Fruit fly (Drosophila melanogaster) whole organism: ENCODE data around the gene CG15473.

Source experiments
- CG8478 ChIP-seq: fragments of >200 bp; optimal IDR thresholded peaks from 2 replicates; lab custom pipeline; 2018; ENCODE audit warnings: inconsistent platforms
- pan ChIP-seq: fragments of >200 bp; optimal IDR thresholded peaks from 2 replicates; lab custom pipeline; 2017
- psq ChIP-seq: fragments of >200 bp; optimal IDR thresholded peaks from 2 replicates; lab custom pipeline; 2017
- usp ChIP-seq: fragments of >200 bp; optimal IDR thresholded peaks from 2 replicates; lab custom pipeline; 2017; ENCODE audit warnings: missing biosample characterization, missing genetic modification characterization, mixed read lengths

DNA sequence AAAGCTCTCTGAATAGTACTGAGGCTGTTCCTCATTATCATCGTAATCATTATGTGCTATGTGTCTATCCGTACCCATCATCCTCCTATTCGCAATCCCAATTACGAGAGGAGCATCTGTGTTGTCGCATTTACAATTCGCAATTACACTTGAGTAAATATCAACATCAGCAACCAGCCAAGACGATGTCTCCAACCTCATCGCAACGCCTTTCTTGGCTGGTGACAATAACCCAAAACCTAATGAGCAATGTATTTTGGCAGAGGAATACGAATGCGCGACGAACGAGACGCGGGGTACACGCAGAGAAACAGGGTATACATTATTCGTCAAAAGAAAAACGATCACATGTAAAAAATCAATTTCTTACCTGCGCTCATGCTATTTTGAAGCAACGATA is 43.8 kb downstream of the CG15473 start:
- TF ChIP-seq pan, result no peak
- no peak for TF ChIP-seq CG8478 (lab: Kevin White, UChicago)
- TF ChIP-seq psq (lab: Kevin White, UChicago), result no peak
- TF ChIP-seq usp (GFP tag; lab: Kevin White, UChicago), result no peak
